Worm (Caenorhabditis elegans): Measurements from ENCODE around the gene cyp-13A1.

- no peak for TF ChIP-seq hlh-11 (tag; optimal IDR thresholded peaks at IDR 0.05)
- TF ChIP-seq zfp-3 (GFP tag; conservative IDR thresholded peaks at IDR 0.05), result no peak
- TF ChIP-seq mxl-3 (GFP tag; optimal IDR thresholded peaks at IDR 0.05), result no peak
Measured at ce11 chrII:9764696-9765095, 17.1 kb downstream of the cyp-13A1 start.
